Fruit fly (Drosophila melanogaster) whole organism, larva: ENCODE data around the gene b.
A peak's percentile ranks its signal among the peaks of the same experiment; 100 is the strongest.

ENCODE experiments used
- noc ChIP-seq: fragments of 200-800 bp; sonication (Bioruptor generic); optimal IDR thresholded peaks from 3 replicates; lab custom pipeline; 2019; ENCODE audit warnings: missing biosample characterization, mild to moderate bottlenecking, missing genetic modification characterization, moderate library complexity

The b gene

DNA sequence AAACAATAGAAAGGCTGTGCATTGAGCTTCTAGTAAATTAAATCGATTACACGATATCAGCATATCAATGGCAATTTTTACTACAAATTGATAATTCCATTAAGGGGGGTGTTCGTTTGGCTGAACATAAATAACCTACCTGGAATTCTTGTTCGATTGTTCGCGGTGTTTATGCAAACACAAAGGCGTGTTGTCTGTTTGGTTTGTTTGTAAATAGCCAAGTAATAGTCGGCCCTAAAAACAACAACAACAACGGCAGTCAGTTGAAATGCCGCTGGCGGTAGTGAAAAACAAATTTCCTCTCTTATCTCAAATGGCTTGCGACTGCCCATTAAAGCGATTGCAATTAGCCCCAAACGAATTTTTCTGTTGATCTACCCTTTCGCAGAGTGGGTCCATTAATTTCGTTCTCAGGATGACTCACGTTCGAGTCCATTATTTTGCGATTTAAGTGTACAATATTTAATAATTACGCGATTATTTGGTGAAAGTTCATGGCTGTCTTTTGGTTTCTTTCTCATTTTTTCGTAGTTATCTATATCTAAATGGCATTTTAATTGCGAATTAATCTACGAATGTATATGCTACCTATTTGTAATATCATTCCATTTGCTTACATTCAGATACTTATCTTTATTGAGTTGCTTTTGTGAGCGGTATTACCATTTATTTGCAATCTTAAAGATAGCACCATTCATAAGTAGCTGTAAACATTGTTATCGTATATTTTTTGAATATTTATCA is 17.8 kb downstream of the b start:
- peak; percentile 53 for TF ChIP-seq noc (tag; lab: Kevin White, UChicago)

- peak; percentile 82 for TF ChIP-seq noc (tag; lab: Kevin White, UChicago)
Observed at dm6 chr2L:13839744-13840151, 18.7 kb downstream of the b start.

DNA sequence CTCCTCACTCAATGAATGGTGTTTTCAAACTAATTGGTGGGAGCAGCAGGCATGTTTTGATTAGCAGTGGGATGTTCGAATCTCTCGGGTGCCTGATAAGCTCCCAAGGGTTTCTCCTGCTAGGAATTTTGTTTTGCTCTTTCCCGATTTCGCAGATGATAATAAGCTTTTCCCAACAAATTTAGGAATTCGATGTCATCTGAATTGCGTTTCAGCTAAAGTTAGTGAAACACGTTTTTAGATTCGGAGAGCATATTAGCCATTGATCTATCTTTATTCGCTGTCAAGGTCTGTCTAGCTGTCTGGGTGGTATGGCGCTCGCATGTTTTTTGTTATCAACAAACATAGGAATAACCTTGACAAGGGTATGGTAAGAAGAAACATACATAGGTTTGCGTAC is 20.5 kb downstream of the b start, which contains the start of gene CG33307:
CG33307 (minus strand) TSS at position 13 of the 400 bp plus-strand sequence.
- peak; percentile 61 for TF ChIP-seq noc (tag; lab: Kevin White, UChicago)

DNA sequence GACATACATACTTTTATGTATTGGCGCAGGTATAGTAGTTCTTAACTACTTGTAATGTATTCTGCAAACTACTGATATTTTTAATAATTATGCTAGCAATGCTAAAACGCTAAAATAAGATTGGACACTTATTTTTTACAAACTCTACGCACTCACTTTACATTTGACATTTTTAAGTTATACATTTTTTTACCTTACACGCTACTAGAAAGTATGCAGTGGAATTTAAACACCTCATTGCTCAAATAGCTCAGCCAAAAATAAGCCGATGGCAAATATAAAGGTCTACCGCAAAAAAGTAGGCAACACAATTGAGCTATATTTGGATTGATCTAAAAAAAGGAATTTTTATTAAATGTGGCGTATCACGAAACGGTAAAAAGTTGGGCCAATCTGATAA is 21.0 kb downstream of the b start:
- TF ChIP-seq noc (tag; lab: Kevin White, UChicago) = no peak

- no peak for TF ChIP-seq noc (tag; lab: Kevin White, UChicago)
Observed at dm6 chr2L:13842572-13842971, 21.5 kb downstream of the b start.

DNA sequence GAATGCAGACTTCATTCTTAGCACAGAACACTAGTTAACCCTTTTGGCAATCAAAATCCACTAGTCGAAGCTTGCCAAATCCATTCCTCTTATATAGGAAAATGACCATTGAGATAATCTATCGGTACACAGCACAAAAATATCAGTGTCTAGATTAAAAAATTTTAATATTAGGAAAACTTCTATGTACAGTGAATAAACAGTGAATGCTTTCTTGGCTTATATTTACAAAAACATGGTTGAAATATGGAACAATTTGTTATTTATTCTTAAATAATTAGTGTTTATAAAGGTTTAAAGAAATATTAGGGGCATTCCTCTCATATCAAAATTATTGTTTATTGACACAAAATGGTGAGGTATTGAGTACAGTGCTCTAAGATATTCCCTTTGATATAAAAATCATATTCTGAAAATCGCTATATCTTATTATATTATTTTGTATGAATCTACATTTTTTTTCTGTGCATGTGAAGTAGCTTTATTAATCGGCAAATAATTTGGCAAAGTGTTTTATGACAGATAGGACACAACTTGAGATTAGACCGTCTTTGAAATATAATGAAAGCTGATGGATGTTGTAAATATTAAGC is 22.7 kb downstream of the b start, which contains the start of gene CG33306:
CG33306 (minus strand) TSS at position 51 of the 593 bp plus-strand sequence.
- TF ChIP-seq noc (tag; lab: Kevin White, UChicago) = peak; percentile 92

DNA sequence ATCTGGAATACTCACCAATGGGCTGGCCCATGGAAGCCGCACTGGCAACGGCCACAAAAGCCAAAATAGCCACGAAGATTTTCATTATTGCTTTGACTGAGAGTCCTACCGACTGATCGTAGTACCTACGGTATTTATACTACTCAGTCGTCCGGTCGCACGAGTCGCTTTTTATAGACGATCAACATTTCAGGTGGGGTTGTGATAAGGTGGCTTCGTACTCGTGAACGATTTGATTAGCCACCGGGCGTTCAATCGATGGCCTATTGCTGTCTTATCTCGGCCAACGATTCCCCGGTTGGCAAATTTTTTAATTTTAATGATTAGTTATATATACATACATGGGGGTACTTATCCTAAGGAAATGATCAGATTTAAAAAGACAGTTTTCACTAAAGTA is 24.1 kb downstream of the b start, which contains the start of gene CG8997:
CG8997 (minus strand) TSS at position 148 of the 400 bp plus-strand sequence.
- TF ChIP-seq noc (tag; lab: Kevin White, UChicago) = no peak

DNA sequence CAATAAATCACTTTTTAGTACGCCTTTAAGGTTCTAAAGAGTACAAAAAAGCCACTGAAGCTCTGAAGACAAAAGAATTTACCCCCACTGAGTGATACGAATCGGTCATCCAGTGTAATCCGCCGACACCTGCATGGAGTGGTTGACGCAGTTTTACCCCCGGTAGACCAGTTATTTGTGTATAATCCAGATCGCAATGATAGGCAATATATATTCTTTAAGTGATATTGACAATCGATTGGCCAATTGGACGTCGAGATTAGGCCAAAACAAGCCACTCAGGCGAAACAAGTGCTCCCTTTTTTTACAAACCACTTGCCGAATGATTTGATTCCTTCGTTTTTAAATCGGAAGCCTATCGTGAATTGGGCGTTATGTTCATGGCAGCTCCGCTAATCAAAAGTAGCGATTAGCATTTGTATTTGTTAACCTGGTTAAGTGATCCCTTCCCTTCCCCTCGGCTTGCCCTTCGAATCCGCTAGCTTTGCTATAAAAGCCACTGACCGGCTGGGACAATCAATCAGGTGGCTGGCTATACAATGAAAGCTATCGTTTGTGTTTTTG is 25.3 kb downstream of the b start, which contains the start of gene CG7916:
CG7916 (plus strand) TSS at position 514 of the 564 bp plus-strand sequence.
- TF ChIP-seq noc (tag; lab: Kevin White, UChicago) = no peak

dm6 chr2L:13847625-13848024 is 26.6 kb downstream of the b start, which contains the start of gene CG7953:
TSS of gene CG7953 (plus strand) at chr2L:13847925.
- no peak for TF ChIP-seq noc (tag; lab: Kevin White, UChicago)

dm6 chr2L:13849125-13849524 is 28.1 kb downstream of the b start, which contains the start of gene CG7968:
TSS of gene CG7968 (plus strand) at chr2L:13849400.
- TF ChIP-seq noc (tag; lab: Kevin White, UChicago) = no peak

DNA sequence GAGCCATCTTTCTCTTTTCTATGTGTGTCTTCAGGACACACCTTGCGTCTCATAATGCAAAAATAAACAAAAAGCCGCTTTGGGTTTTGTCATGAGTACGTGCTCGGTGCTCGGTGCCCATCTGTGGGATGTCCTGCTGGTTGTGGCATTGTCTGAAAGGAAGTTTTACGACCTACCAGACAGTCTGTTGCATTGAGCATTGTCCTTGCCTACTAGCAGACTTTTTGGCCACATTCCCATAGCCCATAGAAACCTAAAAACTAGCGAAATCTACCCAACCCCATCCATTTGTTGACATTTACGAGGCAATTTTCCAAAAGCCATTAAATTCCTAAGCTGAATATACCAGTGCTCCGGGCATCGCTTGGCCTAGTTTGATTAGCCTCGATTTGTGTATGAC is 30.1 kb downstream of the b start:
- no peak for TF ChIP-seq noc (tag; lab: Kevin White, UChicago)

DNA sequence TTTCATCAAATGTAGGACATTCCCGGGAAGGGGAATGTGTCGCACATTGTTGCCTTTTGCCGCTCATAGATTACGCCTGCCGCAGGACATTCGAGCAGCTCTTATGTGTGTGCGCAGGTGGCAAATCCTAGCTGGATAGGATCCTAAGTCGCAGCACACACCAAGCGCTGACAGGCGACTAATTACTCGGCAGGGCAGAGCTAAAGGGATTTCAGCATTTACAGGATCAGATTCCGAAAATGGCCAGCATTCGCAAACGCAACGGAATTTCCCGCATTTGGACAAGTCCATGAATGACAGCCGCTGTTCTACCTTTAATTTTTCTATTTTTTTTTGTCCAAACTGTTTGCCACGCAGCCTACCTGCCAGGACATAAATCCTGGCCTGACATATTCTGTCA is 46.6 kb downstream of the b start:
- TF ChIP-seq noc (tag; lab: Kevin White, UChicago) = no peak

- TF ChIP-seq noc (tag; lab: Kevin White, UChicago) = no peak
Observed at dm6 chr2L:13869400-13869799, 48.4 kb downstream of the b start.

- no peak for TF ChIP-seq noc (tag; lab: Kevin White, UChicago)
Observed at dm6 chr2L:13873147-13873546, 52.1 kb downstream of the b start.
